Worm (Caenorhabditis elegans) whole organism, young adult: Measurements from ENCODE around the gene F14E5.8.

Experiments used
- ceh-100 ChIP-seq: fragments of 200-800 bp; sonication (Bioruptor generic); IDR thresholded peaks from 2 replicates; pipeline ENCODE4 v1.3.6; 2022; ENCODE audit warnings: missing genetic modification reagents, missing genetic modification characterization, missing compliant biosample characterization
- chd-7 ChIP-seq: sonication (generic microtip); optimal IDR thresholded peaks from 2 replicates; lab custom pipeline; 2016; ENCODE audit warnings: mild to moderate bottlenecking, missing genetic modification characterization, moderate library complexity, missing compliant biosample characterization
- efl-1 ChIP-seq: fragments of 150-350 bp; optimal IDR thresholded peaks from 2 replicates; lab custom pipeline; 2014; ENCODE audit warnings: missing biosample characterization, missing genetic modification reagents, missing genetic modification characterization
- lin-26 ChIP-seq: fragments of 200-800 bp; sonication (Bioruptor generic); IDR thresholded peaks from 2 replicates; pipeline ENCODE4 v1.3.6; 2022; ENCODE audit warnings: missing genetic modification reagents, missing genetic modification characterization, missing compliant biosample characterization
- snpc-1.3 ChIP-seq: sonication (generic microtip); optimal IDR thresholded peaks from 2 replicates; lab custom pipeline; 2017; ENCODE audit warnings: missing genetic modification characterization, mild to moderate bottlenecking, missing compliant biosample characterization, antibody characterized with exemption, moderate library complexity, missing genotype, missing genetic modification reagents; ENCODE audit not compliant: insufficient read depth

ce11 chrII:8456681-8457389 is 36.9 kb downstream of the F14E5.8 start:
- TF ChIP-seq ceh-100 (GFP tag; lab: Robert Waterston, UW) (no peak), snpc-1.3 (no peak), chd-7 (tag; lab: Kevin White, UChicago) (no peak), efl-1 (GFP tag; lab: Kevin White, UChicago) (peak; percentile 89), lin-26 (GFP tag; lab: Robert Waterston, UW) (no peak)
